Worm (Caenorhabditis elegans): ENCODE data around the gene ZK1307.4.

ZK1307.4 gene

DNA sequence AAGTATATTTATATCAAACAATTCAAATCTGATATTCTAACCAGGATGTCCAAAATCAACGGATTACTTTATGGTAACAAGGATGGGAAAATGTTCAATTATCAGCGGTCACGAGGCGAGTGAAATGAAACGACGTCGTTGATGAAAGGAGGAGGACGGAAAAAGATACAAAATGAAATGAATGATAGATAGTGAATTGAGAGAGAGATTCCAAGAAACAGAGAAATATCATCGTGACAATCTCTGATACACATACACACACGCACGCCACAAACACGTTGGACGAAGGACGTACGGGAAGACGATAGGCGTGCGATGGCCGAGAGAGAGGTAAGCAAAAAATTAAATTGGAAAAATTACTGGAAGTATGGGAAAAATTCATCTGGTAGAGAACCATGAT lies 50.5 kb downstream of the ZK1307.4 start (continued):
- TF ChIP-seq hrde-1 (tag; optimal IDR thresholded peaks at IDR 0.05; ENCODE audit: borderline replicate concordance) (no peak), madf-6 (GFP tag; IDR thresholded peaks at IDR 0.05) (no peak), him-1 (tag; optimal IDR thresholded peaks at IDR 0.05) (no peak), ztf-6 (GFP tag; IDR thresholded peaks at IDR 0.05) (no peak), madf-10 (tag; optimal IDR thresholded peaks at IDR 0.05) (no peak), atf-7 (tag; optimal IDR thresholded peaks at IDR 0.05) (peak; percentile 43), C17E4.6 (GFP tag; IDR thresholded peaks at IDR 0.05) (no peak)

All from whole organism, young adult.